Worm (Caenorhabditis elegans) whole organism, dauer: Measurements from ENCODE around the gene str-233.

Experiments
- unc-62 ChIP-seq: sonication (generic microtip); optimal IDR thresholded peaks from 2 replicates; lab custom pipeline; 2017; ENCODE audit warnings: missing biosample characterization, missing genetic modification reagents, missing genetic modification characterization

Gene str-233

DNA sequence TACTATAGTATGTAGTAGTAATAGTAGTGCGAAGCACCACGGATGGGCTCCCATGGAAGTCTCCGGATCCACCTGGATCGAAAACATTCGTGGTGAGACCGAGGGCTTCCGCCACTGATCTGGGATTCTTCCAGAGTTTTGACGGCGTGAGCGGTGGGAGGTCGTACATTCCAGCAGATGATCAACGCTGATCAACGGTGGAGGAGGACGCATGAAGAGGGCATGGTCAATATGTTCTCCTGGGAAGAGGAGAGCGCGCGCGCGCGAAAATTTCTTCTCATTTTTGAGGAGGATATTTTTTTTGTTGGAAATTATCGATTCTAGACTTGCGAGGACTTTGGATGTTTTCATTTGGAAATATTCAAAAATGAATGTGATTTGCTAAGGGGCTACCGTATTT, 24.0 kb upstream of the str-233 start:
- no peak for TF ChIP-seq unc-62 (GFP tag; lab: Kevin White, UChicago)

DNA sequence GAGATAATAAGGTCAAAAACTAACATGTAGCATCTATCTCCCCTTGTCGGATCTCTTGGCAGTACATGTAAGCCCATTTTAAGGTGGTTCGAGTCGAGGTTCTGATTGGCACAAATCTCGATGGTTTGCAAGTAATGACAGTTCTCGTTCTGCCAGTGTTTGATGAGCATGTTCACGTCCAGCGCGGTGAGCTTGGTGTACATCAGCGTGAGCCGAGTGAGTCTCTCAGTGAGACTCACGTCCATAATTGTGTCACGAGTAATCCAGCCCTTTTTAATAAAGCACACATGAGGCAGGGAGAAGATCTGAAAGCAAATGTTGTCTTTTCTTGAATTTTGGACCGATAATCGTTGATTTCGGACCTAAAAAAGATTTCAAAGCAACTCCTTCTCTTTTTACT, 23.3 kb upstream of the str-233 start, which contains the start of gene T10C6.16:
Gene T10C6.16 (minus strand): TSS at position 245 of the 400 bp plus-strand sequence.
- no peak for TF ChIP-seq unc-62 (GFP tag; lab: Kevin White, UChicago)

DNA sequence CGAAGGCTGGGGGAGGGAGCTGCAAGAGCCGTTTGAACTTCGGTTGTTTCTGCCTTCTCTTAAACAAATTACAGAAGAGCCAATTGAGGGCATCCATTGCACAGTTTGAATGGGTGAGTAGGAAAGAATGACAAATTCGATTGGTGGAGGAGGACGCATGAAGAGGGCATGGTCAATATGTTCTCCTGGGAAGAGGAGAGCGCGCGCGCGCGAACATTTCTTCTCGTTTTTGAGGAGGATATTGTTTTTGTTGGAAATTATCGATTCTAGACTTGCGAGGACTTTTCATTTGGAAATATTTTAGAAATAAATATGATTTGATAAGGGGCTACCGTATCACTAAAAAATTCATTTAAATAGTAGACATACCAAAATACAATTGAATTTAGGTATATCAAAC, 22.1 kb upstream of the str-233 start, which contains the start of gene T10C6.7:
Gene T10C6.7 (minus strand): TSS at position 143 of the 400 bp plus-strand sequence.
- TF ChIP-seq unc-62 (GFP tag; lab: Kevin White, UChicago): no peak

DNA sequence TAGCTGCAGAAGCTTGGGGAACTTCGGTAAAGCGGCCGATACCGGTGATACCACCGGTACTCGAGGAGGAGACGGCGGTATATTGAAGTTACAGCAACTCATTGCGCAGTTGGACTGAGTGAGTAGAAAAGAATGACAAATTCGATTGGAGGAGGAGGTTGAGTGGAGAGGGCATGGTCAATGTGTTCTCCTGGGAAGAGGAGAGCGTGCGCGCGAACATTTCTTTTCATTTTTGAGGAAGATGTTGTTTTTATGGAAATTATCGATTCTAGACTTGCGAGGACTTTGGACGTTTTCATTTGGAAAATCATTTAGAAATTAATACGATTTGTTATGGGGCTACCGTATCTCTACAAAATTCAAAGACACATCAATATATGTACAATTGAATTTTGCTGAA, 19.8 kb upstream of the str-233 start:
- no peak for TF ChIP-seq unc-62 (GFP tag; lab: Kevin White, UChicago)

DNA sequence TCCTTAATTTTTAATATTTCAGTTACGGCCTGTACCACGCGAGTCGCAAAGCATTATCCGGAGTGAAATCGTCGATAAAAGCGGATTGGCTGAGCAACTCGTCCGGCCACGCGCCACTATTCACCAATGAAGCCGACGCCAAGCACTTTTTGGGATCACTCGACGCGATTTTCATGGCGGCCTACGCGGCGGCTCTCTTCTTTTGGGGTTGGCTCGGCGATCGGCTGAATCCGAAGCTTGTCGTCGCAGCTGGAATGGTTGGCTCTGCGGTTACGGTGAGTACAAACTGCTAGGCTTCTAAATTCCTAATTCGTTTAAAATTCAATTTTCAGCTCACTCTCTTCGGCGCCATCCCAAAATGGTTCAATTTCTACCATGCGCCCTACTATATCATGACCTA, 15.5 kb upstream of the str-233 start:
- TF ChIP-seq unc-62 (GFP tag; lab: Kevin White, UChicago): no peak

DNA sequence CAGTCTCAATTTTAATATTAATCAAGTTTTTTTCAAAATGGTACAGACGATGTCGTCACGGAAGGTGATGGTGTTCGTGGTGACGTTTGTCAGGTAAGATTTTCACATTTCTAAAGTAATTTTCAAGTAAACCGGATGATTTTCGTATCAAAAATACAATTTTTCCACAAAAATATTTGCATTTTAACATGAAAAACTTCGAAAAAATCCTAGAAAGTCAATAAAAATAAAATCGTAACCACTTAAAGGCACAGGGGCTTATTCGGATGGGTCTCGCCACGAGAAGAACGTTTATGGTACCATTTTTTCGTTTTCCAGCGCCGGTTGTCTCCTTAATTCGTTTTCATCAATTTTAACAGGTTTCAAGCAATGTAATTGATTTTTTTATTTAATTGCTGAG, 14.8 kb upstream of the str-233 start, which contains the start of gene T10C6.6:
Gene T10C6.6 (plus strand): TSS at position 27 of the 400 bp plus-strand sequence.
- TF ChIP-seq unc-62 (GFP tag; lab: Kevin White, UChicago): no peak

DNA sequence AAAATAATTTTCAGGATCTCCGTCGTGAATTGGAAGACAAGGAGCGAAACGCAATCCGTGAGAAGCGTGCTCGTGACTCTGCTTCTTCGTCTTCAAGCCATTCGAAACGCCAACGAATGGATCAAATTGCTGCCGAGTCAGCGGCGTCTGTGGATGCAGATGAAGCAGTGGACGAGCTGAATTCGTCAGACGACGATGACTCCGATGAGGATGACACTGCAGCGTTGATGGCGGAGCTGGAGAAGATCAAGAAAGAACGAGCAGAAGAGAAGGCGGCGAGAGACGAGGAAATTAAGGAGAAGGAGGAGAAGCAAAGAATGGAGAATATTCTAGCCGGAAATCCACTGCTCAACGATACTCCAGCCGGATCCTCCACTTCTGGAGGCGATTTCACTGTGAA, 14.1 kb upstream of the str-233 start:
- no peak for TF ChIP-seq unc-62 (GFP tag; lab: Kevin White, UChicago)

DNA sequence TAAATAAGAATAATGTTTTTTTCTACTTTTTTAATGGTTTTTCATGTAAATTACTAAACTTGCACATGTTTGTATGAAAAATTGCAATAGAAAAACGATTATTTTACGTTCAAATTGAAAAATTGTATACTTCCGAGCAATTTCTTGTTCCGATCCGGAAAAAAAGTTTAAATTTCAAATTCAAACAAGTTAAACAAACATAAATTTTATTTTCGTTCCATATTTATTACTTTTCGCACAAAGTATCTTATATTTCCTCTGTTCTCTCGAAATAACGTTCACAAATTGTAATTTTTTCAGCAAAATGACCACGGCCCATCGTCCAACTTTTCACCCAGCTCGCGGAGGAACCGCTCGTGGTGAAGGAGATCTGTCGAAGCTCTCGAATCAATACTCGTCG, 13.6 kb upstream of the str-233 start, which contains the start of gene cwc-15:
Gene cwc-15 (plus strand): TSS at position 301 of the 400 bp plus-strand sequence.
- TF ChIP-seq unc-62 (GFP tag; lab: Kevin White, UChicago): no peak

DNA sequence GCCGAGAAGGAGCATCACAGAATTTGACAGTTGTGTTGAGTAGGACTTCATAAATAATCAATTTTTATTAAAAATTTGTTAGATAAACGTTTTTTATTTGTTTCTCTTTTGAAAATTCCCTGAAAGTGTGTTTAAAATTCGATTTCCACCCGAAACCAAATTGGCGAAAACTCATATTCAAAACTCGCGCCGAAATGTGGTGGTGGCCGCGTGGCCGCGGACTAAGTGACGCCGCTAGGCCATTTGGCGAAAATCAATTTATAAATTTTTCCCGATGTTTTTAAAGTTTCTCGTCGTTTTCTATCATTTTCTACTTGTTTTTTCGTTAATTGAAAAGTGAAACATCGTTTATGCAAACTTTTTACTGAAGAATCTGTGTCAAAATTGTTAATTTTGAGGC, 13.1 kb upstream of the str-233 start:
- TF ChIP-seq unc-62 (GFP tag; lab: Kevin White, UChicago): no peak

DNA sequence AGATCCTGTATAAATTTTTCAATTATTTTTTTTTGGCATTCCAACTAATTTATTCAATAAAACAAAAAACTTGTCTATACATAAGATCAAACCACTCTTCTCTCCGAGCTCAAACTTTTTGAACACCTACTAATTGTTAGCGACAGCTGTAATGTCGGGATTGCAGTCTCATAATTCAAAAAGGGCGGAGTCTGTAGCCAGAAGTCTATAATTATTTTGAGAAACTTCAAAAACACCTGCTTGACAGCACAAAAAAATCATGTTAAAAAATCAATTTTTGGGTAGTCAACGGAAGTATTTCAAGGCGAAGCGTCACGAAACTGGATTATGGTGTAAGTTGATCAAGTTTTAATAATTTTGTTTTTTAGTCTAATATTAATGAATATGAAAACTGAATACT, 10.6 kb upstream of the str-233 start, which contains the start of gene srx-44:
Gene srx-44 (plus strand): TSS at position 301 of the 400 bp plus-strand sequence.
- no peak for TF ChIP-seq unc-62 (GFP tag; lab: Kevin White, UChicago)

DNA sequence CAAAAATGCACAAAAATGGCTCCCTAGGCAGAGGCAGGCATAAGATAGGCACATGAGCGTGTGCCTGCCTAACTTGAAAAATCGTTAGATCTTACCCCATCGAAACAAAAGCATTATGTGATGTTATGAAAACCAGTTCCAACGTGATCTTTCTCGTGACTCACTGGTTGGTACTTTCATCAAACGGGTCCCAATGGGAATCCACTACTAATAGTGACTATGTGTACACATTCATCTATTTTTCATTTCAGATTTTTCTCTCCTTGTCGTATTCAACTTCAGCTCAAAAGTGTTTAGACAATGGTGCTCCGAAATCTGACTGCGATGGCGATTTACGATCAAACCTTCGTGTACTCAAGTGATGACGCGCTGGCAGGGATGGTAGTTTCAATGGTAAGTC, 8.2 kb upstream of the str-233 start, which contains the start of gene srx-43:
Gene srx-43 (plus strand): TSS at position 301 of the 400 bp plus-strand sequence.
- TF ChIP-seq unc-62 (GFP tag; lab: Kevin White, UChicago): no peak

DNA sequence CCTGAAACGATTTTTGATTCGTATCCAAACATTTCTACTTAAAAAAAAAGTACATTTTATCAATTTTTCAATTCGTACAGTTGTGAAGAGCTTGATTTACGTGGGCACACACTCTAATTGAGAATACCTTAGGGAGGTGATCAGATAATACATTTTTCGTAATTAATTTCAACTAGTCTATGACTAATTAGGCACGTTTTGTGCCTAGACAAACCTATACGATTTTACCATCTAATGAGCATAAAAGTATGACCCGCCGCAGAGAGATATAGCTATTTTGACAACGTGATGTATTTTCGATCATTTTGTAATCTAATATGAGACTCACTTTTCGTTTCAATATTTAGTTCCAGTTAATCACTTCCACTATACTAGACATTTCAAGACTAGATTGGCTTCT, 7.5 kb upstream of the str-233 start:
- TF ChIP-seq unc-62 (GFP tag; lab: Kevin White, UChicago): no peak

DNA sequence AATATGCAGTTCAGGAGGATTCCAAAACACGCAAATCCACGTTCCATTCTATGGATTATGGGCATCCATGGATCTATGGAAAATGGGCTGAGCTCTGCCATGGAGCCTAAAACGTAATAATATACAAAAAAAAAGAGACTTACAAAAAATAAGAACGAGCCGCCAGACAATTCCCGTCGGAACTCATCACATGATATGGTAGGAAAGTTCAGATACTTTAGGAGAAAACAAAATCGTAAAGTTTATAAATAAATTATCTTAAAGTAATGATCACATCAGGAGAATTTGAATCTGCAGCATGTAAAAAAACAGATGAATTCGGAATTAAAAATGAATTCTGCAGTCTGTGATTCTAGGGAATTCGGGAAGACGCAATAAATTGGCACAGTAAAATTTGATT, 6.2 kb upstream of the str-233 start, which contains the start of gene str-232:
Gene str-232 (minus strand): TSS at position 101 of the 400 bp plus-strand sequence.
- TF ChIP-seq unc-62 (GFP tag; lab: Kevin White, UChicago): no peak

DNA sequence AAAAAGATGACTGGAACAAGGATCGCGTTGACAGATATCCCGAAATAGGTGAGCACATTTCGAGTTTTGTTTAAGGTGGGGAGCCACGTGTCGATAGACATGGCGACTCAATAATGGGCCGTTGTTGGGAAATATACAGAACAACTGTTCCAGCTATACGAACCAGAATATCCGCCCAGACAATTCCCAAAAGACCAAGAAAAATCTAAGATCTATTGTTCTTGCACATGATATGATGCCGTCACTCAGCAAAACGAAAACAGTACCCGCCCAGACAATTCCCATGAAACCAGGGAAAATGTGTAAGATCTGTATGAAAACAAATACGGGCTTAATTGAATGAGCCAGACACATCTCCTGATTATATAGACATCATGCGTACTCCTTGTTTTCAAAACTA, 2.0 kb downstream of the str-233 start, which contains the start of gene str-231:
Gene str-231 (minus strand): TSS at position 101 of the 400 bp plus-strand sequence.
- no peak for TF ChIP-seq unc-62 (GFP tag; lab: Kevin White, UChicago)

DNA sequence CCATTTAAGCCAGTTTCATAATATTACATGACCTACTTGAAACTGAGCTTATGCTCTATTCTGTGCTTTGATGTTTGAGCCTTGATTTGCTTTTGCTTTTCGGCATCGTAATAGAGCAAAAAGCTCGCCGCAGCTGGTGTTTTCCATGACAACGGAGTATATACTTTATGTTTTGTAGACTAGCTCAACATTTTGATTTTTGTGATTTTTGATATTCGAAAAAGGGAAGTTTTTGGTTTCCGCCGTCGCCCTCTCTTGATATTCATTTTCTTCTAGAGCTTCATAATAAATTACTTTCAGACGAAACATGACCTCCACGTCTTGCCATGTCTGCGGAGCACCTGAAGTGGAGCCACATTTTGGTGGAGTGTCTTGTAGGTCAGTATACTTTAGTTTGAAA, 7.2 kb downstream of the str-233 start, which contains the start of gene nhr-63:
Gene nhr-63 (plus strand): TSS at position 301 of the 400 bp plus-strand sequence.
- no peak for TF ChIP-seq unc-62 (GFP tag; lab: Kevin White, UChicago)

DNA sequence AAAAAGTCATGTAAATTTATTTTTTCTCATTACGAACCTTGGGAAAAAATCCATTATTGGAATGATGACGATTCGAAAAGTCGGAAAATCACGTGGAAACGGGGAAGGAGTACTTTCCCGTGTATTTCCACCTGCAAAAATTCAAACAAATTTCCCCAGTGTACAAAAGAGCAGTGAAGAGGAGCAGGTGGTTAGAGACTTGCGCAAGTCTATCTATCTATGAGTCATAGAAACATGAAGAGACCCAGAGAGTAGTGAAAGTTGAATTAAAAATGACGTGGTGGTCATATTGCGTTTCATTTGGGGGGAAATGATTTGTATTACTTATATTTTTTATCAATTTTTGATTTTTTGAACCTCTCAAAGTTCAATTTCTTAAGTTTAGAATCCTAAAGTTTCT, 9.0 kb downstream of the str-233 start, which contains the start of gene nhr-50:
Gene nhr-50 (minus strand): TSS at position 199 of the 400 bp plus-strand sequence.
- TF ChIP-seq unc-62 (GFP tag; lab: Kevin White, UChicago): no peak

DNA sequence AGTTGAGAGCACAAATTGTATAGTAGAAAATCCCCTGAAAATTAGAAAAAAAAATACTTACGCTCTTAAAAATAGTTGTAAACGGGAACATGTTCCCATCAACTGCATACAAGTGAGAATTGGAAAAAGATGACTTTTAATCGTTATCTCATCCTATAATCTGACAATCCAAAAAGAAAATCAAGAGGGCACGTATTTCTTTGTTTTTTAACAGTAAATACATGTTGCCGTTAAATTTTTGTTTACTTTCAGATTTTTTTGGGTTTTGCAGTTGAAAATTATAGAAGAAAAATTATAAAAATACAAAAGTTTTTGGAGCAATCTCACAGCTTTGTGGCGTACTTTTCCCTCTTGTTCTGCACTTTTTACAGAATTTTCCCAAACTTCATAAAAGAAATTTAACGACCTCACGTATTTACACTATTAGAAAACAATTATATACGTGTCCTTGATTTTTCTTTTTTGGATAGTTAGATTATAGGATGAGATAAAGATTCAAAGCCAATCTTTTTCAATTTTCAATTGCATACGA, 12.7 kb downstream of the str-233 start, which contains the start of the genes C06C6.9 and C06C6.8:
Gene C06C6.9 (minus strand): TSS at position 101 of the 532 bp plus-strand sequence.
Gene C06C6.8 (plus strand): TSS at position 482 of the 532 bp plus-strand sequence.
- no peak for TF ChIP-seq unc-62 (GFP tag; lab: Kevin White, UChicago)
